Fruit fly (Drosophila melanogaster) whole organism, embryonic: ENCODE data around the gene ATPsynO.

Experiments used
- Bgb ChIP-seq: fragments of 200-800 bp; sonication (Bioruptor generic); IDR thresholded peaks from 2 replicates; pipeline ENCODE4 v1.3.6; 2022; ENCODE audit warnings: missing biosample characterization, missing genetic modification characterization; ENCODE audit not compliant: partially characterized antibody
- CG10147 ChIP-seq: fragments of 200-800 bp; sonication (Bioruptor generic); optimal IDR thresholded peaks from 2 replicates; lab custom pipeline; 2019; ENCODE audit warnings: missing biosample characterization, mild to moderate bottlenecking, missing genetic modification characterization, moderate library complexity
- CG10321 ChIP-seq: fragments of 200-800 bp; sonication (Bioruptor generic); IDR thresholded peaks from 2 replicates; pipeline ENCODE4 v1.3.6; 2022; ENCODE audit warnings: missing biosample characterization, missing genetic modification characterization
- CG10431 ChIP-seq: fragments of 200-800 bp; sonication (Bioruptor generic); optimal IDR thresholded peaks from 3 replicates; lab custom pipeline; 2018; ENCODE audit warnings: missing biosample characterization, mild to moderate bottlenecking, missing genetic modification characterization
- CG10543 ChIP-seq: fragments of 200-800 bp; sonication (Bioruptor generic); optimal IDR thresholded peaks from 3 replicates; lab custom pipeline; 2017; ENCODE audit warnings: missing biosample characterization, mild to moderate bottlenecking, missing genetic modification characterization, moderate library complexity
- CG12942 ChIP-seq: fragments of 200-800 bp; sonication (Bioruptor generic); optimal IDR thresholded peaks from 3 replicates; lab custom pipeline; 2016; ENCODE audit warnings: missing biosample characterization, missing genetic modification characterization
- CG17361 ChIP-seq: fragments of 200-800 bp; sonication (Bioruptor generic); IDR thresholded peaks from 3 replicates; pipeline ENCODE4 v1.3.6; 2022; ENCODE audit warnings: missing biosample characterization, missing genetic modification characterization
- CG17568 ChIP-seq: fragments of 200-800 bp; sonication (Bioruptor generic); optimal IDR thresholded peaks from 2 replicates; lab custom pipeline; 2018; ENCODE audit warnings: missing biosample characterization, mild to moderate bottlenecking, missing genetic modification characterization, moderate library complexity
- CG17612 ChIP-seq: fragments of 200-800 bp; sonication (Bioruptor generic); IDR thresholded peaks from 2 replicates; pipeline ENCODE4 v1.3.6; 2022; ENCODE audit warnings: missing biosample characterization, missing genetic modification characterization
- CG3065 ChIP-seq: fragments of 200-800 bp; sonication (Bioruptor generic); optimal IDR thresholded peaks from 2 replicates; lab custom pipeline; 2016; ENCODE audit warnings: missing biosample characterization, missing genetic modification characterization
- CG31224 ChIP-seq: fragments of 200-800 bp; sonication (Bioruptor generic); IDR thresholded peaks from 2 replicates; pipeline ENCODE4 v1.3.6; 2022; ENCODE audit warnings: missing biosample characterization, missing genetic modification characterization
- CG3726 ChIP-seq: fragments of 200-800 bp; sonication (Bioruptor generic); IDR thresholded peaks from 3 replicates; pipeline ENCODE4, ENCODE4 v1.3.6; 2022; ENCODE audit warnings: missing biosample characterization, missing genetic modification characterization
- CG4360 ChIP-seq: fragments of 200-800 bp; sonication (Bioruptor generic); IDR thresholded peaks from 2 replicates; pipeline ENCODE4 v1.3.6; 2022; ENCODE audit warnings: missing biosample characterization, missing genetic modification characterization
- CG43689 ChIP-seq: fragments of 200-800 bp; sonication (Bioruptor generic); IDR thresholded peaks from 2 replicates; pipeline ENCODE4 v1.3.6; 2022; ENCODE audit warnings: missing biosample characterization, missing genetic modification characterization
- CG4617 ChIP-seq: fragments of 200-800 bp; sonication (Bioruptor generic); optimal IDR thresholded peaks from 3 replicates; lab custom pipeline; 2016; ENCODE audit warnings: missing biosample characterization, missing genetic modification characterization, borderline replicate concordance
- CG6765 ChIP-seq: fragments of 200-800 bp; sonication (Bioruptor generic); optimal IDR thresholded peaks from 3 replicates; lab custom pipeline; 2017; ENCODE audit warnings: missing biosample characterization, mild to moderate bottlenecking, missing genetic modification characterization
- CG7839 ChIP-seq: fragments of 200-800 bp; sonication (Bioruptor generic); optimal IDR thresholded peaks from 3 replicates; lab custom pipeline; 2018; ENCODE audit warnings: missing biosample characterization, mild to moderate bottlenecking, missing genetic modification characterization, moderate library complexity
- CG7963 ChIP-seq: fragments of 200-800 bp; sonication (Bioruptor generic); IDR thresholded peaks from 3 replicates; pipeline ENCODE4 v1.3.6; 2022; ENCODE audit warnings: missing biosample characterization, missing genetic modification characterization; ENCODE audit not compliant: partially characterized antibody
- Doc2 ChIP-seq: fragments of 200-800 bp; sonication (Bioruptor generic); IDR thresholded peaks from 2 replicates; pipeline ENCODE4 v1.3.6; 2022; ENCODE audit warnings: missing biosample characterization, missing genetic modification characterization
- E2f1 ChIP-seq: fragments of 200-800 bp; sonication (Bioruptor generic); IDR thresholded peaks from 2 replicates; pipeline ENCODE4 v1.3.6; 2022; ENCODE audit warnings: missing biosample characterization, missing genetic modification characterization
- E2f2 ChIP-seq: fragments of 200-800 bp; sonication (Bioruptor generic); IDR thresholded peaks from 2 replicates; pipeline ENCODE4 v1.3.6; 2022; ENCODE audit warnings: missing biosample characterization, missing genetic modification characterization
- Neu2 ChIP-seq: fragments of 200-800 bp; sonication (Bioruptor generic); optimal IDR thresholded peaks from 3 replicates; lab custom pipeline; 2016; ENCODE audit warnings: missing biosample characterization, missing genetic modification characterization, borderline replicate concordance
- Nf-YC ChIP-seq: fragments of 200-800 bp; optimal IDR thresholded peaks from 3 replicates; lab custom pipeline; 2019; ENCODE audit warnings: missing biosample characterization, mild to moderate bottlenecking, missing genetic modification characterization, moderate library complexity
- Pdp1 ChIP-seq, 2 experiments: fragments of 200-800 bp; sonication (Bioruptor generic); optimal IDR thresholded peaks; 3 replicates each; lab custom pipeline; 2016; ENCODE audit warnings: missing biosample characterization in 2 of 2, missing genetic modification characterization in 2 of 2, mild to moderate bottlenecking in 1 of 2, moderate library complexity in 1 of 2
- Poxn ChIP-seq: fragments of 200-800 bp; sonication (Bioruptor generic); IDR thresholded peaks from 2 replicates; pipeline ENCODE4 v1.3.6; 2022; ENCODE audit warnings: missing biosample characterization, missing genetic modification characterization
- Scr ChIP-seq: fragments of 200-800 bp; sonication (Bioruptor generic); IDR thresholded peaks from 2 replicates; pipeline ENCODE4 v1.3.6; 2022; ENCODE audit warnings: missing biosample characterization, missing genetic modification characterization; ENCODE audit not compliant: partially characterized antibody
- Taf1 ChIP-seq: fragments of 200-800 bp; sonication (Bioruptor generic); IDR thresholded peaks from 2 replicates; pipeline ENCODE4 v1.3.6; 2022; ENCODE audit warnings: missing biosample characterization, missing genetic modification characterization
- Xrp1 ChIP-seq: fragments of 200-800 bp; sonication (Bioruptor generic); IDR thresholded peaks from 2 replicates; pipeline ENCODE4 v1.3.6; 2022; ENCODE audit warnings: missing biosample characterization, missing genetic modification characterization
- YL-1 ChIP-seq: fragments of 200-800 bp; sonication (Bioruptor generic); optimal IDR thresholded peaks from 3 replicates; lab custom pipeline; 2017; ENCODE audit warnings: missing biosample characterization, mild to moderate bottlenecking, missing genetic modification characterization
- ab ChIP-seq: fragments of 200-800 bp; sonication (Bioruptor generic); optimal IDR thresholded peaks from 2 replicates; lab custom pipeline; 2016; ENCODE audit warnings: missing biosample characterization, missing genetic modification characterization
- eve ChIP-seq, 2 experiments: fragments of >200 bp; optimal IDR thresholded peaks; 2 replicates each; lab custom pipeline; 2017; ENCODE audit warnings: missing biosample characterization in 2 of 2, missing genetic modification characterization in 2 of 2
- fd102C ChIP-seq: fragments of 200-800 bp; sonication (Bioruptor generic); optimal IDR thresholded peaks from 2 replicates; lab custom pipeline; 2018; ENCODE audit warnings: missing biosample characterization, mild to moderate bottlenecking, missing genetic modification characterization, moderate library complexity
- gro ChIP-seq: fragments of 200-800 bp; sonication (Bioruptor generic); optimal IDR thresholded peaks from 2 replicates; lab custom pipeline; 2016; ENCODE audit warnings: missing biosample characterization, missing genetic modification characterization
- hb ChIP-seq: fragments of 200-800 bp; sonication (Bioruptor generic); IDR thresholded peaks from 3 replicates; pipeline ENCODE4 v1.3.6; 2022; ENCODE audit warnings: missing biosample characterization, missing genetic modification characterization; ENCODE audit not compliant: partially characterized antibody
- her ChIP-seq: fragments of 200-800 bp; sonication (Bioruptor generic); optimal IDR thresholded peaks from 2 replicates; lab custom pipeline; 2016; ENCODE audit warnings: missing biosample characterization, missing genetic modification characterization
- jigr1 ChIP-seq: fragments of 200-800 bp; sonication (Bioruptor generic); IDR thresholded peaks from 3 replicates; pipeline ENCODE4 v1.3.6; 2022; ENCODE audit warnings: missing biosample characterization, missing genetic modification characterization
- kah ChIP-seq: fragments of 200-800 bp; sonication (Bioruptor generic); optimal IDR thresholded peaks from 2 replicates; lab custom pipeline; 2018; ENCODE audit warnings: missing biosample characterization, mild to moderate bottlenecking, missing genetic modification characterization
- maf-S ChIP-seq: fragments of 200-800 bp; sonication (Bioruptor generic); optimal IDR thresholded peaks from 2 replicates; lab custom pipeline; 2016; ENCODE audit warnings: missing biosample characterization, missing genetic modification characterization
- mam ChIP-seq: fragments of 200-800 bp; sonication (Bioruptor generic); optimal IDR thresholded peaks from 3 replicates; lab custom pipeline; 2016; ENCODE audit warnings: missing biosample characterization, missing genetic modification characterization
- nerfin-1 ChIP-seq: fragments of 200-800 bp; sonication (Bioruptor generic); optimal IDR thresholded peaks from 3 replicates; lab custom pipeline; 2019; ENCODE audit warnings: missing biosample characterization, mild to moderate bottlenecking, missing genetic modification characterization, moderate library complexity
- nom ChIP-seq: fragments of 200-800 bp; sonication (Bioruptor generic); optimal IDR thresholded peaks from 2 replicates; lab custom pipeline; 2017; ENCODE audit warnings: missing biosample characterization, missing genetic modification characterization, mild to moderate bottlenecking, moderate library complexity, missing genetic modification reagents
- pho ChIP-seq: fragments of 200-800 bp; sonication (Bioruptor generic); optimal IDR thresholded peaks from 2 replicates; lab custom pipeline; 2016; ENCODE audit warnings: missing biosample characterization, missing genetic modification characterization
- psq ChIP-seq: fragments of 200-800 bp; sonication (Bioruptor generic); optimal IDR thresholded peaks from 2 replicates; lab custom pipeline; 2017; ENCODE audit warnings: missing biosample characterization, missing genetic modification characterization
- slbo ChIP-seq: fragments of 200-800 bp; sonication (Bioruptor generic); IDR thresholded peaks from 2 replicates; pipeline ENCODE4 v1.3.6; 2022; ENCODE audit warnings: missing biosample characterization, missing genetic modification characterization
- sna ChIP-seq: fragments of 200-800 bp; sonication (Bioruptor generic); IDR thresholded peaks from 2 replicates; pipeline ENCODE4 v1.3.6; 2022; ENCODE audit warnings: missing biosample characterization, missing genetic modification characterization; ENCODE audit not compliant: partially characterized antibody
- tup ChIP-seq: fragments of 200-800 bp; sonication (Bioruptor generic); optimal IDR thresholded peaks from 2 replicates; lab custom pipeline; 2016; ENCODE audit warnings: missing biosample characterization, mild to moderate bottlenecking, missing genetic modification characterization, moderate library complexity
- unpg ChIP-seq: fragments of 200-800 bp; sonication (Bioruptor generic); optimal IDR thresholded peaks from 3 replicates; lab custom pipeline; 2018; ENCODE audit warnings: missing biosample characterization, mild to moderate bottlenecking, missing genetic modification characterization, moderate library complexity
- usp ChIP-seq: fragments of >200 bp; optimal IDR thresholded peaks from 2 replicates; lab custom pipeline; 2017; ENCODE audit warnings: missing biosample characterization, missing genetic modification characterization
- vnd ChIP-seq: fragments of 200-800 bp; sonication (Bioruptor generic); IDR thresholded peaks from 3 replicates; pipeline ENCODE4 v1.3.6; 2022; ENCODE audit warnings: missing biosample characterization, missing genetic modification characterization; ENCODE audit not compliant: partially characterized antibody
- wdn ChIP-seq: fragments of 200-800 bp; sonication (Bioruptor generic); IDR thresholded peaks from 2 replicates; pipeline ENCODE4 v1.3.6; 2022; ENCODE audit warnings: missing biosample characterization, missing genetic modification characterization

ATPsynO gene

DNA sequence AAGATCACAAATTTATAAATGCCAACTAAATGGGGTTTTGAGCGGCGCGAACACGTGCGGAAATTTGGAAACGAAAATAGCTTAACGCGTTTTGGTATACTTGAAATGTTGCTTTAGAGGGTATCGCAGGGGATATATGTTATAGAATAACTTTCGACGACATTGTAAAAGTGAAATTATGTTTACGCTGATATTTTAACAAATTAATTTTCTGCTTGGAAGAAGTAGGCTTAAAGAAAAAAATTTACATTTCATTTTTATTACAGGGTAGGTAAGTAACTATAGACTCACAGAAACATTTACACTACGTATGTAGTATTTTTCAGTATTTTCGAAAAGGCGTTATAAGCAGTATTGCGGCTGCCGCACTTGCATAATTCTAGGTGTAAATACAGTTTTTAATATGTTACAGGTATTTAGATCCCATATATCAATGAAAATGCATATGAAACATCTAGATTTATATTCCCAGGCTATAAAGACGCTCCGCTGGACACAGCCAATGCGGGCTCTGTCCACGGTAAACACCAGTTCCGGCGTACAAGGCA lies 36.0 kb upstream of the ATPsynO start, which contains the start of the genes Art3 and mRpS10 (continued):
- TF ChIP-seq gro (GFP tag; lab: Kevin White, UChicago) = peak; percentile 100
- peak; percentile 98 for TF ChIP-seq tup (GFP tag; lab: Kevin White, UChicago)
- TF ChIP-seq CG3065 = peak; percentile 100
- no peak for TF ChIP-seq hb (GFP tag; lab: Robert Waterston, UW)
- peak; percentile 100 for TF ChIP-seq Pdp1 (GFP tag; optimal IDR thresholded peaks at IDR 0.05; lab: Kevin White, UChicago)
- peak; percentile 99 for TF ChIP-seq nom (GFP tag; lab: Kevin White, UChicago)
- peak; percentile 99 for TF ChIP-seq CG10431 (GFP tag; lab: Kevin White, UChicago)
- peak; percentile 99 for TF ChIP-seq CG6765 (GFP tag; lab: Kevin White, UChicago)
- peak; percentile 100 for TF ChIP-seq Poxn (GFP tag; lab: Robert Waterston, UW)
- no peak for TF ChIP-seq vnd (GFP tag; lab: Robert Waterston, UW)
- TF ChIP-seq CG10543 (GFP tag; lab: Kevin White, UChicago) = peak; percentile 100
- TF ChIP-seq nerfin-1 (tag; lab: Kevin White, UChicago) = peak; percentile 100
- peak; percentile 37; the same call in 1 of the 2 replicates for TF ChIP-seq sna (GFP tag; lab: Robert Waterston, UW)
- TF ChIP-seq ab = peak; percentile 98
- TF ChIP-seq CG12942 (GFP tag; lab: Kevin White, UChicago) = peak; percentile 100
- peak; percentile 92 for TF ChIP-seq CG10321 (GFP tag; lab: Robert Waterston, UW)
- peak; percentile 98 for TF ChIP-seq her (GFP tag; lab: Kevin White, UChicago)
- no peak for TF ChIP-seq CG17568 (GFP tag; lab: Kevin White, UChicago)
- TF ChIP-seq kah (GFP tag; lab: Kevin White, UChicago) = peak; percentile 99
- peak; percentile 100 for TF ChIP-seq CG7839 (tag; lab: Kevin White, UChicago)
- TF ChIP-seq Xrp1 (GFP tag; lab: Robert Waterston, UW) = peak; percentile 100
- peak; percentile 100 for TF ChIP-seq CG17361
- peak; percentile 96 for TF ChIP-seq CG4360 (GFP tag; lab: Robert Waterston, UW)
- TF ChIP-seq psq (GFP tag; lab: Kevin White, UChicago) = peak; percentile 99
- peak; percentile 96 for TF ChIP-seq Nf-YC
- peak; percentile 100 for TF ChIP-seq unpg (GFP tag; lab: Kevin White, UChicago)
- TF ChIP-seq CG7963 (GFP tag; lab: Robert Waterston, UW) = no peak
- TF ChIP-seq Scr = peak; percentile 40
- peak; percentile 99 for TF ChIP-seq Doc2
- TF ChIP-seq CG10147 (GFP tag; lab: Kevin White, UChicago) = peak; percentile 100
- TF ChIP-seq jigr1 (GFP tag; lab: Robert Waterston, UW) = peak; percentile 99
- no peak for TF ChIP-seq usp (GFP tag; lab: Kevin White, UChicago)
- peak; percentile 96 for TF ChIP-seq E2f2 (GFP tag; lab: Robert Waterston, UW)
- TF ChIP-seq slbo (GFP tag; lab: Robert Waterston, UW) = peak; percentile 100
- TF ChIP-seq YL-1 (GFP tag; lab: Kevin White, UChicago) = peak; percentile 100
- peak; percentile 99 for TF ChIP-seq fd102C (GFP tag; lab: Kevin White, UChicago)
- peak; percentile 100 for TF ChIP-seq CG17612 (GFP tag; lab: Robert Waterston, UW)
- peak; percentile 100 for TF ChIP-seq mam (GFP tag; lab: Kevin White, UChicago)
- peak; percentile 100 for TF ChIP-seq maf-S (GFP tag; lab: Kevin White, UChicago)
- no peak for TF ChIP-seq Bgb (GFP tag; lab: Robert Waterston, UW)
- TF ChIP-seq Taf1 (GFP tag; lab: Robert Waterston, UW) = peak; percentile 100
- peak; percentile 100 for TF ChIP-seq E2f1
- peak; percentile 99 for TF ChIP-seq CG31224 (GFP tag; lab: Robert Waterston, UW)
- TF ChIP-seq CG43689 (GFP tag; lab: Robert Waterston, UW) = peak; percentile 99
- TF ChIP-seq CG4617 = peak; percentile 100
- peak; percentile 100 for TF ChIP-seq wdn (GFP tag; lab: Robert Waterston, UW)
- peak; percentile 100 for TF ChIP-seq CG3726
- peak in 1 of 2 experiments; percentile 97 for TF ChIP-seq eve (GFP tag; optimal IDR thresholded peaks at IDR 0.05; lab: Kevin White, UChicago)
- TF ChIP-seq Neu2 (GFP tag; lab: Kevin White, UChicago) = peak; percentile 100
- peak; percentile 100 for TF ChIP-seq pho (GFP tag; lab: Kevin White, UChicago)
